Fruit fly (Drosophila melanogaster) Kc167 (cell line): ENCODE results near the gene ath.

Experiments used
- Myc ChIP-seq: fragments of >200 bp; optimal IDR thresholded peaks from 2 replicates; lab custom pipeline; 2017; ENCODE audit warnings: missing external identifiers
- h ChIP-seq: fragments of >200 bp; optimal IDR thresholded peaks from 3 replicates; lab custom pipeline; 2018; ENCODE audit warnings: missing external identifiers
- insv ChIP-seq: fragments of >200 bp; optimal IDR thresholded peaks from 3 replicates; lab custom pipeline; 2018; ENCODE audit warnings: missing external identifiers
- psq ChIP-seq: fragments of >200 bp; optimal IDR thresholded peaks from 2 replicates; lab custom pipeline; 2017; ENCODE audit warnings: missing external identifiers
- ttk ChIP-seq: sonication (Bioruptor generic); optimal IDR thresholded peaks from 2 replicates; lab custom pipeline; 2017; ENCODE audit warnings: missing external identifiers

DNA sequence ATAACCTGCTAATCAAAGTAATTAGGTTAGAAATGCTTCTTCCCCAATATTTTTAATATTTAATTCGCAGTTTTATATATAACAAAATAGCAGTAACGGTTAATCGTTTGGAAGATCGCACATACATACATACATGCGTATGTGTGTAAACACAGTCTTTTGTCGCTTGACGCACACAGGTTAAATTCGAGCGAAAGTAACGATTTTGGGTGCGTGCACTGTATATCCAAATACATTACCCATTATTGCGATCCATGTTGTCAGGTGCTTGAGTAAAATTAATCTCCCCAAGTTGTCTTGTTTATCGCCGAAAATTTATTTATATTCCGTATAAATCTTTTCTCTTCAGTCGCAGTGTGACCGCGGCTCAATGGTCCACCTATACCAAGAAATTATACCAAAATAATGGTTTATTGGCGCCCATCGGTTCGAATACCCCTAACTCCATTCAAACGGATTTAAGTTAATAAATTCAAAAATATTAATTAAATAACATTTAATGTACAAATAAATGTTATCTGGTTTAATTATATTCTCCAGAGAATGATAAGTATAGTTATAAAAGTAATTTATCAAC, 6.9 kb upstream of the ath start, which contains the start of gene CG34159:
- TF ChIP-seq psq (lab: Kevin White, UChicago) (no peak), Myc (lab: Kevin White, UChicago) (no peak), h (lab: Kevin White, UChicago) (no peak), ttk (lab: Kevin White, UChicago) (no peak), insv (lab: Kevin White, UChicago) (no peak)
